Worm (Caenorhabditis elegans) whole organism, young adult: Measurements from ENCODE around the gene Y38E10A.34.

Experiments
- B0035.1 ChIP-seq: sonication (generic microtip); optimal IDR thresholded peaks from 2 replicates; lab custom pipeline; 2016; ENCODE audit warnings: missing genetic modification characterization, mild to moderate bottlenecking, missing compliant biosample characterization, missing genotype, missing genetic modification reagents
- C17E4.6 ChIP-seq: fragments of 200-800 bp; sonication (Bioruptor generic); IDR thresholded peaks from 2 replicates; pipeline ENCODE4 v1.3.6; 2022; ENCODE audit warnings: missing genetic modification reagents, missing genetic modification characterization, missing compliant biosample characterization
- F37B4.10 ChIP-seq: fragments of 200-800 bp; sonication (Bioruptor generic); IDR thresholded peaks from 2 replicates; pipeline ENCODE4 v1.3.6; 2022; ENCODE audit warnings: missing genetic modification characterization, missing compliant biosample characterization
- T07F8.4 ChIP-seq: sonication (generic microtip); optimal IDR thresholded peaks from 2 replicates; lab custom pipeline; 2016; ENCODE audit warnings: mild to moderate bottlenecking, missing genetic modification characterization, moderate library complexity, missing compliant biosample characterization
- T26A5.8 ChIP-seq: sonication (generic microtip); optimal IDR thresholded peaks from 2 replicates; lab custom pipeline; 2016; ENCODE audit warnings: missing genetic modification characterization, missing compliant biosample characterization
- Y79H2A.3 ChIP-seq: fragments of 200-800 bp; sonication (Bioruptor generic); conservative IDR thresholded peaks from 2 replicates; pipeline ENCODE4 v1.3.6; 2022; ENCODE audit warnings: missing genetic modification reagents, missing genetic modification characterization, missing compliant biosample characterization
- Y95B8A.8 ChIP-seq: fragments of 200-800 bp; sonication (Bioruptor generic); IDR thresholded peaks from 2 replicates; pipeline ENCODE4 v1.3.6; 2022; ENCODE audit warnings: missing genetic modification reagents, missing genetic modification characterization, missing compliant biosample characterization
- ama-1 ChIP-seq, 3 experiments: fragments of 150-350 bp in 1 of 3; sonication (generic microtip) in 2 of 3; optimal IDR thresholded peaks; 2 replicates each; lab custom pipeline; 2014 to 2018; ENCODE audit warnings: missing biosample characterization in 2 of 3, missing genetic modification characterization in 2 of 3, missing genetic modification reagents in 2 of 3
- aptf-2 ChIP-seq: fragments of 200-800 bp; sonication (Bioruptor generic); conservative IDR thresholded peaks from 2 replicates; pipeline ENCODE4 v1.3.6; 2022; ENCODE audit warnings: missing genetic modification reagents, missing genetic modification characterization, missing compliant biosample characterization
- atf-7 ChIP-seq: sonication (generic microtip); optimal IDR thresholded peaks from 2 replicates; lab custom pipeline; 2017; ENCODE audit warnings: mild to moderate bottlenecking, missing genetic modification characterization, missing compliant biosample characterization
- attf-3 ChIP-seq: fragments of 200-800 bp; sonication (Bioruptor generic); conservative IDR thresholded peaks from 2 replicates; pipeline ENCODE4 v1.3.6; 2022; ENCODE audit warnings: missing genetic modification reagents, missing genetic modification characterization, missing compliant biosample characterization
- attf-5 ChIP-seq: fragments of 200-800 bp; sonication (Bioruptor generic); optimal IDR thresholded peaks from 2 replicates; lab custom pipeline; 2018; ENCODE audit warnings: mild to moderate bottlenecking, missing genetic modification characterization, missing compliant biosample characterization
- bed-1 ChIP-seq: fragments of 200-800 bp; sonication (Bioruptor generic); IDR thresholded peaks from 2 replicates; pipeline ENCODE4 v1.3.6; 2022; ENCODE audit warnings: missing genetic modification reagents, missing genetic modification characterization, missing compliant biosample characterization
- bed-2 ChIP-seq: fragments of 200-800 bp; sonication (Bioruptor generic); IDR thresholded peaks from 2 replicates; pipeline ENCODE4 v1.3.6; 2022; ENCODE audit warnings: missing genetic modification reagents, missing genetic modification characterization, missing compliant biosample characterization
- cebp-1 ChIP-seq, 2 experiments: fragments of 200-800 bp in 1 of 2; sonication (Bioruptor generic) in 1 of 2; sonication (generic microtip) in 1 of 2; IDR thresholded peaks in 1 of 2; optimal IDR thresholded peaks in 1 of 2; 2 replicates each; pipeline versions ENCODE4 v1.3.6 to Lab custom; 2017 to 2022; ENCODE audit warnings: missing compliant biosample characterization in 2 of 2, missing genetic modification characterization in 2 of 2, mild to moderate bottlenecking in 1 of 2, missing genetic modification reagents in 1 of 2, moderate library complexity in 1 of 2
- ceh-100 ChIP-seq: fragments of 200-800 bp; sonication (Bioruptor generic); IDR thresholded peaks from 2 replicates; pipeline ENCODE4 v1.3.6; 2022; ENCODE audit warnings: missing genetic modification reagents, missing genetic modification characterization, missing compliant biosample characterization
- ceh-58 ChIP-seq: fragments of 200-800 bp; sonication (Bioruptor generic); IDR thresholded peaks from 2 replicates; pipeline ENCODE4 v1.3.6; 2022; ENCODE audit warnings: missing genetic modification characterization, missing compliant biosample characterization
- ceh-79 ChIP-seq: sonication (generic microtip); optimal IDR thresholded peaks from 2 replicates; lab custom pipeline; 2017; ENCODE audit warnings: mild to moderate bottlenecking, missing genetic modification characterization, missing compliant biosample characterization
- dpff-1 ChIP-seq: sonication (generic microtip); optimal IDR thresholded peaks from 2 replicates; lab custom pipeline; 2017; ENCODE audit warnings: mild to moderate bottlenecking, missing genetic modification characterization, missing compliant biosample characterization
- efl-1 ChIP-seq: fragments of 150-350 bp; optimal IDR thresholded peaks from 2 replicates; lab custom pipeline; 2014; ENCODE audit warnings: missing biosample characterization, missing genetic modification reagents, missing genetic modification characterization
- him-1 ChIP-seq: sonication (generic microtip); optimal IDR thresholded peaks from 2 replicates; lab custom pipeline; 2016; ENCODE audit warnings: missing genotype, missing genetic modification reagents, missing genetic modification characterization, missing compliant biosample characterization
- hmg-1.2 ChIP-seq: fragments of 200-800 bp; sonication (Bioruptor generic); IDR thresholded peaks from 2 replicates; pipeline ENCODE4 v1.3.6; 2022; ENCODE audit warnings: missing genetic modification reagents, missing genetic modification characterization, missing compliant biosample characterization
- hmg-20 ChIP-seq: fragments of 200-800 bp; sonication (Bioruptor generic); IDR thresholded peaks from 2 replicates; pipeline ENCODE4 v1.3.6; 2022; ENCODE audit warnings: missing genetic modification reagents, missing genetic modification characterization, missing compliant biosample characterization
- hrde-1 ChIP-seq: sonication (generic microtip); optimal IDR thresholded peaks from 2 replicates; lab custom pipeline; 2016; ENCODE audit warnings: missing genetic modification characterization, mild to moderate bottlenecking, missing compliant biosample characterization, moderate library complexity, missing genotype, missing genetic modification reagents, borderline replicate concordance
- lag-1 ChIP-seq: fragments of 200-800 bp; sonication (Bioruptor generic); IDR thresholded peaks from 2 replicates; pipeline ENCODE4 v1.3.6; 2022; ENCODE audit warnings: missing genetic modification reagents, missing genetic modification characterization, missing compliant biosample characterization
- let-607 ChIP-seq, 2 experiments: fragments of 200-800 bp in 1 of 2; sonication (Bioruptor generic) in 1 of 2; sonication (generic microtip) in 1 of 2; optimal IDR thresholded peaks; 2 replicates each; lab custom pipeline; 2016 to 2018; ENCODE audit warnings: mild to moderate bottlenecking in 2 of 2, missing compliant biosample characterization in 2 of 2, missing genetic modification characterization in 2 of 2, moderate library complexity in 2 of 2, missing genotype in 1 of 2
- lin-54 ChIP-seq: fragments of 200-800 bp; sonication (Bioruptor generic); optimal IDR thresholded peaks from 2 replicates; lab custom pipeline; 2018; ENCODE audit warnings: mild to moderate bottlenecking, missing genetic modification characterization, missing compliant biosample characterization
- lir-1 ChIP-seq: fragments of 200-800 bp; sonication (Bioruptor generic); conservative IDR thresholded peaks from 2 replicates; pipeline ENCODE4 v1.3.6; 2022; ENCODE audit warnings: missing genetic modification reagents, missing genetic modification characterization, missing compliant biosample characterization
- lsy-27 ChIP-seq: sonication (generic microtip); optimal IDR thresholded peaks from 2 replicates; lab custom pipeline; 2017; ENCODE audit warnings: missing genetic modification characterization, mild to moderate bottlenecking, missing compliant biosample characterization, antibody characterized with exemption, missing genotype, borderline replicate concordance; ENCODE audit not compliant: insufficient read depth
- madf-3 ChIP-seq: fragments of 200-800 bp; sonication (Bioruptor generic); IDR thresholded peaks from 2 replicates; pipeline ENCODE4 v1.3.6; 2022; ENCODE audit warnings: missing genetic modification reagents, missing genetic modification characterization, missing compliant biosample characterization
- mel-28 ChIP-seq: sonication (generic microtip); optimal IDR thresholded peaks from 2 replicates; lab custom pipeline; 2016; ENCODE audit warnings: borderline replicate concordance, mild to moderate bottlenecking, missing genetic modification characterization, missing compliant biosample characterization
- nfyb-1 ChIP-seq: fragments of 200-800 bp; sonication (Bioruptor generic); IDR thresholded peaks from 2 replicates; pipeline ENCODE4 v1.3.6; 2022; ENCODE audit warnings: missing genetic modification reagents, missing genetic modification characterization, missing compliant biosample characterization
- nhr-179 ChIP-seq: sonication (generic microtip); optimal IDR thresholded peaks from 2 replicates; lab custom pipeline; 2016; ENCODE audit warnings: mild to moderate bottlenecking, missing genetic modification characterization, missing compliant biosample characterization
- nhr-27 ChIP-seq: fragments of 200-800 bp; sonication (Bioruptor generic); optimal IDR thresholded peaks from 2 replicates; lab custom pipeline; 2018; ENCODE audit warnings: mild to moderate bottlenecking, missing genetic modification characterization, moderate library complexity, missing compliant biosample characterization
- rec-8 ChIP-seq, 2 experiments: sonication (generic microtip); optimal IDR thresholded peaks; 2 replicates each; lab custom pipeline; 2016; ENCODE audit warnings: mild to moderate bottlenecking in 2 of 2, missing genetic modification characterization in 2 of 2, missing genetic modification reagents in 2 of 2, missing genotype in 2 of 2, missing biosample characterization in 1 of 2, missing compliant biosample characterization in 1 of 2, moderate library complexity in 1 of 2
- repo-1 ChIP-seq: sonication (generic microtip); optimal IDR thresholded peaks from 2 replicates; lab custom pipeline; 2017; ENCODE audit warnings: mild to moderate bottlenecking, missing genetic modification characterization, missing compliant biosample characterization
- sdz-38 ChIP-seq: sonication (generic microtip); optimal IDR thresholded peaks from 2 replicates; lab custom pipeline; 2016; ENCODE audit warnings: missing genotype, missing genetic modification characterization, missing compliant biosample characterization
- snpc-1.1 ChIP-seq: sonication (generic microtip); optimal IDR thresholded peaks from 2 replicates; lab custom pipeline; 2017; ENCODE audit warnings: missing genetic modification characterization, mild to moderate bottlenecking, missing compliant biosample characterization, antibody characterized with exemption, moderate library complexity, missing genotype, missing genetic modification reagents; ENCODE audit not compliant: insufficient read depth
- tbx-9 ChIP-seq: sonication (generic microtip); optimal IDR thresholded peaks from 2 replicates; lab custom pipeline; 2016; ENCODE audit warnings: borderline replicate concordance, missing genetic modification characterization, inconsistent platforms, missing compliant biosample characterization
- unc-130 ChIP-seq: sonication (generic microtip); optimal IDR thresholded peaks from 2 replicates; lab custom pipeline; 2016; ENCODE audit warnings: missing genetic modification reagents, missing genetic modification characterization, missing compliant biosample characterization
- unc-62 ChIP-seq: fragments of 150-350 bp; optimal IDR thresholded peaks from 2 replicates; lab custom pipeline; 2014; ENCODE audit warnings: missing biosample characterization, missing genetic modification reagents, missing genetic modification characterization
- zfh-2 ChIP-seq: fragments of 200-800 bp; sonication (Bioruptor generic); conservative IDR thresholded peaks from 2 replicates; pipeline ENCODE4 v1.3.6; 2022; ENCODE audit warnings: missing genetic modification reagents, missing genetic modification characterization, missing compliant biosample characterization
- ztf-22 ChIP-seq: fragments of 200-800 bp; sonication (Bioruptor generic); optimal IDR thresholded peaks from 2 replicates; lab custom pipeline; 2018; ENCODE audit warnings: mild to moderate bottlenecking, missing genetic modification characterization, moderate library complexity, missing compliant biosample characterization
- ztf-26 ChIP-seq: sonication (generic microtip); optimal IDR thresholded peaks from 2 replicates; lab custom pipeline; 2017; ENCODE audit warnings: missing genetic modification characterization, missing compliant biosample characterization

Y38E10A.34 gene

DNA sequence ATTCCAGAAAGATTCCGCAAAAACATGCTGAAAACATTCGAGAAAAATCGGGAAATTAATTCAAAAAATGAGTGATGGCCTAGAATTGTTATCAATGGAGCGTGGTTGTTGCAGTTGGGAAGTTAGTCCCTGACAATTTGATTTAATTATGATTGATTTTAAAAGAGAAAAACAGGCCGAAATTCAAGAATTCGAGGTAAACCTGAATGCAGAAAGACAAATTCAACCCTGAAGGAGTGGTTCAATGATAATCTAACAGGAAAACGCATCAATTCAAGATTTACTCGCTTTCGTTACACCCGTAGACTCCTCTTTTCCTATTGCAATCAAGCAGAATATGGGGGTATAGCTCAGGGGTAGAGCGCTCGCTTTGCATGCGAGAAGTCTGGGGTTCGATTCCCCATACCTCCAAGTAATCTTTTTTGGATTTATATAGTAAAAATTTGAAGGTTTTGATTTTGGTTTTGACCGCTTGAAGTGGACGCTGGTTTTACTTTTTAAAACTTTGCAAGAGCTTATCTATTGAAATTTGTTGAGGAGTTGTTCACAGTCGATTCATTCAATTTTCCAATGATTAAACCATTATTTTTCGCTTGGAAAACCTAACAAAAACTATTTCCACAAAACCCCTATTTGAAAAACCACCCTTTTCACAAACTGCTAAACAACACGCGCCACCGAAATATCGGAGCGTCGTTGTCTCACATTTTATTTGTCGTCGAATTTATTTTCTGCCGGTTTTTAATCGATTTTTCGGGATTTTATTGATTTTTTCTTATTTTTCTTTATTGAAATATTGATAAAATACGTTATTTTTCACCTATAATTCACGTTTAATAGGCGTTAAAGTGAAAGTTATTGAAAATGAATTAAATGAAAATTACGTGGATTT is 47.2 kb downstream of the Y38E10A.34 start (continued):
- peak; percentile 52 for TF ChIP-seq hrde-1 (tag; lab: Kevin White, UChicago)
- TF ChIP-seq tbx-9 (tag; lab: Kevin White, UChicago), result no peak
- peak; percentile 86 for TF ChIP-seq attf-5 (GFP tag; lab: Kevin White, UChicago)
- TF ChIP-seq zfh-2 (GFP tag; lab: Robert Waterston, UW), result no peak
- no peak for TF ChIP-seq nhr-179 (tag; lab: Kevin White, UChicago)
- no peak for TF ChIP-seq madf-3 (GFP tag; lab: Robert Waterston, UW)
- TF ChIP-seq lsy-27, result peak; percentile 4
- no peak; the same call in 1 of the 2 replicates for TF ChIP-seq lir-1 (GFP tag; lab: Robert Waterston, UW)
- TF ChIP-seq unc-130 (GFP tag; lab: Kevin White, UChicago), result peak; percentile 86
- 0 out of 2 replicates have a peak, but pooled peaks have one; percentile 77 for TF ChIP-seq ceh-58 (GFP tag; lab: Robert Waterston, UW)
- TF ChIP-seq hmg-20, result no peak
- TF ChIP-seq snpc-1.1 (tag; lab: Kevin White, UChicago), result peak; percentile 21
- peak; percentile 47 for TF ChIP-seq ceh-79
- peak; percentile 40 to 73 for TF ChIP-seq let-607 (tag; optimal IDR thresholded peaks at IDR 0.05; lab: Kevin White, UChicago)
- no peak for TF ChIP-seq Y79H2A.3 (GFP tag; lab: Robert Waterston, UW)
- TF ChIP-seq bed-2 (GFP tag; lab: Robert Waterston, UW), result 0 out of 2 replicates have a peak, but pooled peaks have one; percentile 20
- TF ChIP-seq lag-1 (GFP tag; lab: Robert Waterston, UW), result no peak
- no peak for TF ChIP-seq dpff-1
- TF ChIP-seq bed-1 (GFP tag; lab: Robert Waterston, UW), result no peak
- TF ChIP-seq sdz-38, result peak; percentile 31
- peak; percentile 33 for TF ChIP-seq T26A5.8
- peak; percentile 12 for TF ChIP-seq repo-1 (tag; lab: Kevin White, UChicago)
- peak; percentile 39 for TF ChIP-seq efl-1 (GFP tag; lab: Kevin White, UChicago)
- TF ChIP-seq rec-8 (tag; optimal IDR thresholded peaks at IDR 0.05; lab: Kevin White, UChicago), result peak; percentile 82 to 85
- peak; percentile 44; the same call in 1 of the 2 replicates for TF ChIP-seq hmg-1.2 (GFP tag; lab: Robert Waterston, UW)
- no peak for TF ChIP-seq atf-7 (tag; lab: Kevin White, UChicago)
- TF ChIP-seq ztf-26 (tag; lab: Kevin White, UChicago), result peak; percentile 66
- TF ChIP-seq F37B4.10 (GFP tag; lab: Robert Waterston, UW), result 0 out of 2 replicates have a peak, but pooled peaks have one; percentile 25
- TF ChIP-seq ceh-100 (GFP tag; lab: Robert Waterston, UW), result peak; percentile 55
- TF ChIP-seq T07F8.4 (tag; lab: Kevin White, UChicago), result peak; percentile 53
- no peak for TF ChIP-seq him-1 (tag; lab: Kevin White, UChicago)
- TF ChIP-seq B0035.1 (tag; lab: Kevin White, UChicago), result peak; percentile 23
- TF ChIP-seq Y95B8A.8 (GFP tag; lab: Robert Waterston, UW), result no peak
- peak; percentile 85 for TF ChIP-seq nfyb-1 (GFP tag; lab: Robert Waterston, UW)
- no peak for TF ChIP-seq unc-62
- peak; percentile 90 for TF ChIP-seq attf-3 (GFP tag; lab: Robert Waterston, UW)
- peak; percentile 89 for TF ChIP-seq lin-54 (GFP tag; lab: Kevin White, UChicago)
- TF ChIP-seq aptf-2, result 0 out of 2 replicates have a peak, but pooled peaks have one; percentile 24
- peak; percentile 63 for TF ChIP-seq nhr-27 (tag; lab: Kevin White, UChicago)
- no peak for TF ChIP-seq mel-28 (tag; lab: Kevin White, UChicago)
- TF ChIP-seq ama-1 (optimal IDR thresholded peaks at IDR 0.05; lab: Kevin White, UChicago), result no peak
- peak in 1 of 2 experiments; percentile 53 for TF ChIP-seq ama-1 (GFP tag; optimal IDR thresholded peaks at IDR 0.05; lab: Kevin White, UChicago)
- peak; percentile 52; the same call in 1 of the 2 replicates for TF ChIP-seq C17E4.6 (GFP tag; lab: Robert Waterston, UW)
- no peak for TF ChIP-seq ztf-22 (GFP tag; lab: Kevin White, UChicago)
- TF ChIP-seq cebp-1 (GFP tag; IDR thresholded peaks at IDR 0.05; lab: Robert Waterston, UW), result no peak
- TF ChIP-seq cebp-1 (tag; optimal IDR thresholded peaks at IDR 0.05; lab: Kevin White, UChicago), result peak; percentile 54
